Worm (Caenorhabditis elegans) whole organism, early embryonic: ENCODE results near the gene try-10.

Experiments
- hmbx-1 ChIP-seq: sonication (generic microtip); optimal IDR thresholded peaks from 2 replicates; lab custom pipeline; 2016; ENCODE audit warnings: mild to moderate bottlenecking, missing genetic modification characterization, missing compliant biosample characterization
- hnd-1 ChIP-seq: sonication (generic microtip); optimal IDR thresholded peaks from 2 replicates; lab custom pipeline; 2016; ENCODE audit warnings: missing genetic modification characterization, missing compliant biosample characterization

DNA sequence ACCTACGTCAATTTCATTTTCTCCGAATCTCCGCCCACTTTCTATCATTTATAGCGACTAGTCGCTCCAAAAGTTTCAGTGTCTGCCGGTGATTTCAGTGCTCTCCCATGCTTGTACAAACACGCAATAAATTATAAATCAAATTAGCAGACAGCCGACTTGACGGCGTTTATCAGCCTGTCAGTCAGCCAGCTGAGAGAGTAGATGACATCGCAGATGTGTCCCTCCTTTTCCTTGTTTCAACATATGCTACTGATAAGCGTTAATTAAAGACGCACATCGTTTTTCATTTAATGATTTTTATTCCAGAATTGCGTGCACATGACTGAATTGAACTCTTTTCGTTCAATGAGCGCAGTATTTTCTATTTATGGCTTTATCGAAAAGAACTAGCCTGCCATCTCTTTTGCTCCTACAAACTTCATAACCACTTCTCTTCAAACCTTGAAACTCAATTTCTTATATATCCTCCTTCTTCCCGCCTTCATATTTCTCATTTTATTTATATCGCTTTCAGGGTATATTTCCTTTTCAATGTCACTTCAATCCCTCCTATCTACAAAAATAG lies 30.2 kb upstream of the try-10 start, which contains the start of gene lap-2:
- TF ChIP-seq hnd-1 (tag; lab: Kevin White, UChicago) (no peak), hmbx-1 (tag; lab: Kevin White, UChicago) (no peak)
